Fruit fly (Drosophila melanogaster): ENCODE measurements around the gene f.
A peak's percentile ranks its signal among the peaks of the same experiment; 100 is the strongest.

Gene f

dm6 chrX:17292050-17292730, 59.4 kb downstream of the f start (continued):
- 0 out of 2 replicates have a peak, but pooled peaks have one; percentile 39 for TF ChIP-seq CG11696 (GFP tag; IDR thresholded peaks at IDR 0.05)
- peak; percentile 87 for TF ChIP-seq CoRest (tag; optimal IDR thresholded peaks at IDR 0.05)
- TF ChIP-seq gsb-n (tag; optimal IDR thresholded peaks at IDR 0.05) = no peak
- TF ChIP-seq pros (GFP tag; optimal IDR thresholded peaks at IDR 0.05) = no peak
- TF ChIP-seq CG1233 (GFP tag; optimal IDR thresholded peaks at IDR 0.05) = peak; percentile 60
- TF ChIP-seq seq (GFP tag; IDR thresholded peaks at IDR 0.05) = peak; percentile 70; the same call in 1 of the 2 replicates
- peak; percentile 25 for TF ChIP-seq CG15601 (tag; optimal IDR thresholded peaks at IDR 0.05)
- peak; percentile 56 for TF ChIP-seq CG10366 (GFP tag; IDR thresholded peaks at IDR 0.05)
- TF ChIP-seq zen (tag; optimal IDR thresholded peaks at IDR 0.05) = peak; percentile 34
- no peak for TF ChIP-seq ara (GFP tag; IDR thresholded peaks at IDR 0.05)
- no peak for TF ChIP-seq ftz-f1 (GFP tag; optimal IDR thresholded peaks at IDR 0.05)
- TF ChIP-seq CG34224 (GFP tag; IDR thresholded peaks at IDR 0.05; ENCODE audit: partially characterized antibody) = no peak
- TF ChIP-seq stwl (tag; optimal IDR thresholded peaks at IDR 0.05) = peak; percentile 15
- TF ChIP-seq nom (GFP tag; optimal IDR thresholded peaks at IDR 0.05) = no peak
- TF ChIP-seq pum (GFP tag; optimal IDR thresholded peaks at IDR 0.05) = peak; percentile 33
- no peak for TF ChIP-seq Trl (optimal IDR thresholded peaks at IDR 0.05)
- peak; percentile 47 for TF ChIP-seq Trl (GFP tag; optimal IDR thresholded peaks at IDR 0.05)
- no peak for TF ChIP-seq trh (GFP tag; optimal IDR thresholded peaks at IDR 0.05)
- TF ChIP-seq Ravus (GFP tag; IDR thresholded peaks at IDR 0.05) = no peak
- TF ChIP-seq CG17385 (GFP tag; optimal IDR thresholded peaks at IDR 0.05) = peak; percentile 73
- TF ChIP-seq CG6813 (GFP tag; optimal IDR thresholded peaks at IDR 0.05) = peak; percentile 63
- TF ChIP-seq CG10462 (GFP tag; optimal IDR thresholded peaks at IDR 0.05) = no peak
- no peak for TF ChIP-seq Taf1 (GFP tag; IDR thresholded peaks at IDR 0.05)
- no peak for TF ChIP-seq CG16779 (GFP tag; IDR thresholded peaks at IDR 0.05)
- TF ChIP-seq CG7556 (GFP tag; optimal IDR thresholded peaks at IDR 0.05) = peak; percentile 75
- TF ChIP-seq chinmo (GFP tag; IDR thresholded peaks at IDR 0.05; ENCODE audit: partially characterized antibody) = no peak
- TF ChIP-seq zfh2 (GFP tag; optimal IDR thresholded peaks at IDR 0.05) = peak; percentile 58
- no peak for TF ChIP-seq gfzf (GFP tag; optimal IDR thresholded peaks at IDR 0.05)
- no peak for TF ChIP-seq Hey (tag; optimal IDR thresholded peaks at IDR 0.05)
- no peak for TF ChIP-seq D (optimal IDR thresholded peaks at IDR 0.05)
- peak; percentile 54 for TF ChIP-seq D (GFP tag; optimal IDR thresholded peaks at IDR 0.05)
- TF ChIP-seq pan (optimal IDR thresholded peaks at IDR 0.05) = no peak
- peak in 1 of 2 experiments; percentile 47 for TF ChIP-seq pan (GFP tag; optimal IDR thresholded peaks at IDR 0.05 in 1 of 2, IDR thresholded peaks at IDR 0.05 in 1 of 2)
- TF ChIP-seq twi (tag; optimal IDR thresholded peaks at IDR 0.05) = peak; percentile 32
- TF ChIP-seq oc (tag; optimal IDR thresholded peaks at IDR 0.05) = peak; percentile 23
- TF ChIP-seq lola (GFP tag; optimal IDR thresholded peaks at IDR 0.05) = peak in 1 of 3 experiments; percentile 16
- TF ChIP-seq jumu (GFP tag; optimal IDR thresholded peaks at IDR 0.05) = peak; percentile 11
- peak; percentile 66 for TF ChIP-seq BtbVII (GFP tag; optimal IDR thresholded peaks at IDR 0.05)
- no peak for TF ChIP-seq Mes4 (GFP tag; optimal IDR thresholded peaks at IDR 0.05)
- peak; percentile 56 for TF ChIP-seq jing (GFP tag; optimal IDR thresholded peaks at IDR 0.05)
- TF ChIP-seq Sox100B (GFP tag; optimal IDR thresholded peaks at IDR 0.05) = peak; percentile 81
- TF ChIP-seq eyg (GFP tag; optimal IDR thresholded peaks at IDR 0.05) = no peak
- TF ChIP-seq al (GFP tag; IDR thresholded peaks at IDR 0.05) = peak; percentile 36; the same call in 1 of the 2 replicates
- peak; percentile 64 for TF ChIP-seq bab2 (GFP tag; optimal IDR thresholded peaks at IDR 0.05)
- no peak for TF ChIP-seq repo (GFP tag; optimal IDR thresholded peaks at IDR 0.05)
- TF ChIP-seq unc-4 (GFP tag; IDR thresholded peaks at IDR 0.05; ENCODE audit: partially characterized antibody) = no peak
- TF ChIP-seq Hsf (GFP tag; optimal IDR thresholded peaks at IDR 0.05) = peak; percentile 71
- no peak for TF ChIP-seq Ets97D (GFP tag; optimal IDR thresholded peaks at IDR 0.05)
- TF ChIP-seq CG18764 (GFP tag; optimal IDR thresholded peaks at IDR 0.05) = peak; percentile 2
- TF ChIP-seq CG2889 (GFP tag; IDR thresholded peaks at IDR 0.05) = 0 out of 3 replicates have a peak, but pooled peaks have one; percentile 12

All from whole organism, embryonic.